Worm (Caenorhabditis elegans) whole organism, L2 larva: ENCODE results near the gene C35B1.5.

ENCODE experiments used
- F13H6.1 ChIP-seq: sonication (generic microtip); optimal IDR thresholded peaks from 2 replicates; lab custom pipeline; 2016; ENCODE audit warnings: missing genetic modification characterization, missing compliant biosample characterization
- ama-1 ChIP-seq: fragments of 150-350 bp; optimal IDR thresholded peaks from 2 replicates; lab custom pipeline; 2018; ENCODE audit warnings: inconsistent platforms
- blmp-1 ChIP-seq: sonication (generic microtip); optimal IDR thresholded peaks from 2 replicates; lab custom pipeline; 2017; ENCODE audit warnings: missing genetic modification characterization, mild to moderate bottlenecking, missing compliant biosample characterization, antibody characterized with exemption, moderate library complexity; ENCODE audit not compliant: insufficient read depth
- egl-27 ChIP-seq: sonication (generic microtip); optimal IDR thresholded peaks from 3 replicates; lab custom pipeline; 2017; ENCODE audit warnings: missing biosample characterization, missing genetic modification reagents, missing genetic modification characterization
- lin-13 ChIP-seq: fragments of 150-350 bp; optimal IDR thresholded peaks from 2 replicates; lab custom pipeline; 2014; ENCODE audit warnings: missing biosample characterization, missing genetic modification reagents, missing genetic modification characterization
- nhr-11 ChIP-seq: fragments of 150-350 bp; optimal IDR thresholded peaks from 2 replicates; lab custom pipeline; 2014; ENCODE audit warnings: missing biosample characterization, missing genetic modification characterization
- nhr-237 ChIP-seq: fragments of 150-350 bp; optimal IDR thresholded peaks from 2 replicates; lab custom pipeline; 2014; ENCODE audit warnings: missing biosample characterization, missing genetic modification characterization
- nhr-77 ChIP-seq: fragments of 150-350 bp; optimal IDR thresholded peaks from 2 replicates; lab custom pipeline; 2014; ENCODE audit warnings: missing biosample characterization, missing genetic modification characterization
- unc-62 ChIP-seq: fragments of 150-350 bp; optimal IDR thresholded peaks from 2 replicates; lab custom pipeline; 2014; ENCODE audit warnings: missing biosample characterization, missing genetic modification reagents, missing genetic modification characterization
- zag-1 ChIP-seq: fragments of 150-350 bp; optimal IDR thresholded peaks from 2 replicates; lab custom pipeline; 2014; ENCODE audit warnings: missing biosample characterization, missing genetic modification characterization
- ztf-11 ChIP-seq: sonication (generic microtip); optimal IDR thresholded peaks from 2 replicates; lab custom pipeline; 2017; ENCODE audit warnings: missing biosample characterization, missing genetic modification characterization
- ztf-4 ChIP-seq: fragments of 150-350 bp; optimal IDR thresholded peaks from 2 replicates; lab custom pipeline; 2014; ENCODE audit warnings: missing biosample characterization, missing genetic modification characterization

ce11 chrIV:4117432-4117831 is 33.4 kb upstream of the C35B1.5 start, which contains the start of gene drd-50:
- TF ChIP-seq egl-27 (tag; lab: Kevin White, UChicago) (no peak), zag-1 (tag; lab: Kevin White, UChicago) (no peak), ztf-4 (tag; lab: Kevin White, UChicago) (no peak), lin-13 (GFP tag; lab: Kevin White, UChicago) (no peak), unc-62 (GFP tag; lab: Kevin White, UChicago) (no peak), ama-1 (lab: Kevin White, UChicago) (no peak), nhr-77 (tag; lab: Kevin White, UChicago) (no peak), F13H6.1 (tag; lab: Kevin White, UChicago) (no peak), blmp-1 (no peak), nhr-11 (tag; lab: Kevin White, UChicago) (no peak), ztf-11 (tag; lab: Kevin White, UChicago) (no peak), nhr-237 (tag; lab: Kevin White, UChicago) (no peak)
